Fruit fly (Drosophila melanogaster): ENCODE data around the gene Pka-C1.

- no peak for TF ChIP-seq insv (optimal IDR thresholded peaks at IDR 0.05)
- TF ChIP-seq psq (optimal IDR thresholded peaks at IDR 0.05): no peak
- no peak for TF ChIP-seq Sin3A (optimal IDR thresholded peaks at IDR 0.05)
- TF ChIP-seq ttk (optimal IDR thresholded peaks at IDR 0.05): no peak
Observed at dm6 chr2L:9707103-9707502, 8.0 kb upstream of the Pka-C1 start.
